Worm (Caenorhabditis elegans) whole organism, L4 larva: Measurements from ENCODE around the gene K10B4.1.

Source experiments
- D1046.2 ChIP-seq: fragments of 200-800 bp; sonication (Bioruptor generic); IDR thresholded peaks from 2 replicates; pipeline ENCODE4 v1.3.6; 2022; ENCODE audit warnings: missing genetic modification characterization, missing compliant biosample characterization
- F26F4.8 ChIP-seq: fragments of 200-800 bp; sonication (Bioruptor generic); conservative IDR thresholded peaks from 2 replicates; pipeline ENCODE4 v1.3.6; 2022; ENCODE audit warnings: missing genetic modification characterization, missing compliant biosample characterization
- R02D3.7 ChIP-seq: fragments of 150-350 bp; sonication (generic microtip); optimal IDR thresholded peaks from 3 replicates; lab custom pipeline; 2014; ENCODE audit warnings: missing biosample characterization, missing genetic modification characterization
- Y75B8A.6 ChIP-seq: fragments of 200-800 bp; sonication (Bioruptor generic); IDR thresholded peaks from 2 replicates; pipeline ENCODE4 v1.3.6; 2022; ENCODE audit warnings: missing genetic modification reagents, missing genetic modification characterization, missing compliant biosample characterization
- aha-1 ChIP-seq: fragments of 150-350 bp; peaks from one replicate; lab custom pipeline; 2014; ENCODE audit warnings: missing biosample characterization, missing genetic modification characterization
- arid-1 ChIP-seq: fragments of 200-800 bp; sonication (Bioruptor generic); conservative IDR thresholded peaks from 2 replicates; pipeline ENCODE4 v1.3.6; 2022; ENCODE audit warnings: missing genetic modification reagents, missing genetic modification characterization, missing compliant biosample characterization
- attf-4 ChIP-seq: sonication (generic microtip); optimal IDR thresholded peaks from 3 replicates; lab custom pipeline; 2017; ENCODE audit warnings: missing biosample characterization, missing genetic modification characterization
- ceh-32 ChIP-seq: sonication (generic microtip); optimal IDR thresholded peaks from 2 replicates; lab custom pipeline; 2016; ENCODE audit warnings: mild to moderate bottlenecking, missing genetic modification characterization, missing compliant biosample characterization; ENCODE audit not compliant: poor library complexity
- ctbp-1 ChIP-seq: fragments of 200-800 bp; sonication (Bioruptor generic); IDR thresholded peaks from 2 replicates; pipeline ENCODE4 v1.3.6; 2022; ENCODE audit warnings: missing genetic modification reagents, missing genetic modification characterization, missing compliant biosample characterization
- daf-12 ChIP-seq: fragments of 150-350 bp; optimal IDR thresholded peaks from 2 replicates; lab custom pipeline; 2014; ENCODE audit warnings: missing biosample characterization, missing genetic modification reagents, missing genetic modification characterization
- daf-16 ChIP-seq, 3 experiments: sonication (generic microtip); optimal IDR thresholded peaks; 2 replicates each; lab custom pipeline; 2016 to 2017; ENCODE audit warnings: missing genetic modification characterization in 3 of 3, missing genetic modification reagents in 3 of 3, mild to moderate bottlenecking in 2 of 3, missing compliant biosample characterization in 2 of 3, missing biosample characterization in 1 of 3, moderate library complexity in 1 of 3
- dmd-8 ChIP-seq: fragments of 200-800 bp; sonication (Bioruptor generic); IDR thresholded peaks from 2 replicates; pipeline ENCODE4 v1.3.6; 2022; ENCODE audit warnings: missing genetic modification characterization, missing compliant biosample characterization
- dmd-9 ChIP-seq: fragments of 200-800 bp; sonication (Bioruptor generic); IDR thresholded peaks from 2 replicates; pipeline ENCODE4 v1.3.6; 2022; ENCODE audit warnings: missing genetic modification reagents, missing genetic modification characterization, missing compliant biosample characterization
- dpl-1 ChIP-seq: fragments of 150-350 bp; optimal IDR thresholded peaks from 2 replicates; lab custom pipeline; 2014; ENCODE audit warnings: missing biosample characterization, missing genetic modification reagents, missing genetic modification characterization
- dve-1 ChIP-seq: sonication (generic microtip); optimal IDR thresholded peaks from 2 replicates; lab custom pipeline; 2017; ENCODE audit warnings: antibody characterized with exemption, mild to moderate bottlenecking, missing genetic modification characterization, missing compliant biosample characterization; ENCODE audit not compliant: insufficient read depth
- egl-27 ChIP-seq: sonication (generic microtip); optimal IDR thresholded peaks from 3 replicates; lab custom pipeline; 2017; ENCODE audit warnings: missing biosample characterization, missing genetic modification reagents, missing genetic modification characterization
- fkh-10 ChIP-seq: fragments of 150-350 bp; optimal IDR thresholded peaks from 2 replicates; lab custom pipeline; 2014; ENCODE audit warnings: missing biosample characterization, missing genetic modification reagents, missing genetic modification characterization
- gei-8 ChIP-seq: fragments of 200-800 bp; sonication (Bioruptor generic); optimal IDR thresholded peaks from 2 replicates; lab custom pipeline; 2018; ENCODE audit warnings: mild to moderate bottlenecking, missing genetic modification characterization, missing compliant biosample characterization
- hif-1 ChIP-seq, 2 experiments: sonication (generic microtip); optimal IDR thresholded peaks; 2 replicates each; lab custom pipeline; 2016 to 2017; ENCODE audit warnings: missing compliant biosample characterization in 2 of 2, missing genetic modification characterization in 2 of 2, missing genetic modification reagents in 2 of 2, missing genotype in 2 of 2, mild to moderate bottlenecking in 1 of 2
- hmg-1.1 ChIP-seq: fragments of 200-800 bp; sonication (Bioruptor generic); IDR thresholded peaks from 2 replicates; pipeline ENCODE4 v1.3.6; 2022; ENCODE audit warnings: missing genetic modification reagents, missing genetic modification characterization, missing compliant biosample characterization
- jun-1 ChIP-seq: fragments of 150-350 bp; optimal IDR thresholded peaks from 2 replicates; lab custom pipeline; 2014; ENCODE audit warnings: missing biosample characterization, missing genetic modification reagents, missing genetic modification characterization
- lim-7 ChIP-seq: fragments of 200-800 bp; sonication (Bioruptor generic); IDR thresholded peaks from 2 replicates; pipeline ENCODE4 v1.3.6; 2022; ENCODE audit warnings: missing genetic modification characterization, missing compliant biosample characterization
- lin-29 ChIP-seq: fragments of 200-800 bp; sonication (Bioruptor generic); IDR thresholded peaks from 2 replicates; pipeline ENCODE4 v1.3.6; 2022; ENCODE audit warnings: missing genetic modification reagents, missing genetic modification characterization, missing compliant biosample characterization
- lin-38 ChIP-seq: fragments of 200-800 bp; sonication (Bioruptor generic); IDR thresholded peaks from 2 replicates; pipeline ENCODE4 v1.3.6; 2022; ENCODE audit warnings: missing genetic modification reagents, missing genetic modification characterization, missing compliant biosample characterization
- lir-3 ChIP-seq: sonication (generic microtip); optimal IDR thresholded peaks from 2 replicates; lab custom pipeline; 2016; ENCODE audit warnings: mild to moderate bottlenecking, missing genetic modification characterization, missing compliant biosample characterization
- lsy-2 ChIP-seq, 2 experiments: fragments of 150-350 bp in 1 of 2; sonication (generic microtip) in 1 of 2; optimal IDR thresholded peaks; 2 replicates each; lab custom pipeline; 2014 to 2017; ENCODE audit warnings: missing biosample characterization in 2 of 2, missing genetic modification characterization in 2 of 2
- madf-5 ChIP-seq, 2 experiments: fragments of 200-800 bp; sonication (Bioruptor generic); IDR thresholded peaks; 2 replicates each; pipeline ENCODE4 v1.3.6; 2022; ENCODE audit warnings: missing compliant biosample characterization in 2 of 2, missing genetic modification characterization in 2 of 2
- mxl-3 ChIP-seq: fragments of 200-800 bp; sonication (Bioruptor generic); optimal IDR thresholded peaks from 2 replicates; lab custom pipeline; 2018; ENCODE audit warnings: mild to moderate bottlenecking, missing genetic modification characterization, missing compliant biosample characterization
- nhr-111 ChIP-seq: fragments of 200-800 bp; sonication (Bioruptor generic); optimal IDR thresholded peaks from 2 replicates; lab custom pipeline; 2018; ENCODE audit warnings: mild to moderate bottlenecking, missing genetic modification characterization, missing compliant biosample characterization
- nhr-237 ChIP-seq: sonication (generic microtip); optimal IDR thresholded peaks from 2 replicates; lab custom pipeline; 2017; ENCODE audit warnings: missing biosample characterization, missing genetic modification characterization
- nhr-42 ChIP-seq: fragments of 200-800 bp; sonication (Bioruptor generic); IDR thresholded peaks from 2 replicates; pipeline ENCODE4 v1.3.6; 2022; ENCODE audit warnings: missing genetic modification characterization, missing compliant biosample characterization
- nhr-48 ChIP-seq: sonication (generic microtip); optimal IDR thresholded peaks from 2 replicates; lab custom pipeline; 2016; ENCODE audit warnings: mild to moderate bottlenecking, missing genetic modification characterization, missing compliant biosample characterization
- nhr-6 ChIP-seq: fragments of 150-350 bp; optimal IDR thresholded peaks from 2 replicates; lab custom pipeline; 2014; ENCODE audit warnings: missing biosample characterization, missing genetic modification characterization
- nhr-77 ChIP-seq: fragments of 150-350 bp; optimal IDR thresholded peaks from 2 replicates; lab custom pipeline; 2014; ENCODE audit warnings: missing biosample characterization, missing genetic modification characterization
- pqm-1 ChIP-seq: sonication (generic microtip); optimal IDR thresholded peaks from 2 replicates; lab custom pipeline; 2017; ENCODE audit warnings: missing biosample characterization, missing genetic modification characterization
- saeg-2 ChIP-seq: fragments of 200-800 bp; sonication (Bioruptor generic); IDR thresholded peaks from 2 replicates; pipeline ENCODE4 v1.3.6; 2022; ENCODE audit warnings: missing genetic modification reagents, missing genetic modification characterization, missing compliant biosample characterization
- sdz-12 ChIP-seq: fragments of 200-800 bp; sonication (Bioruptor generic); optimal IDR thresholded peaks from 2 replicates; lab custom pipeline; 2018; ENCODE audit warnings: mild to moderate bottlenecking, missing genetic modification characterization, missing compliant biosample characterization
- skn-1 ChIP-seq: fragments of 150-350 bp; optimal IDR thresholded peaks from 2 replicates; lab custom pipeline; 2014; ENCODE audit warnings: missing biosample characterization, missing genetic modification characterization
- snpc-4 ChIP-seq: fragments of 150-350 bp; optimal IDR thresholded peaks from 2 replicates; lab custom pipeline; 2014; ENCODE audit warnings: missing biosample characterization, missing genetic modification characterization
- tra-1 ChIP-seq: fragments of 200-800 bp; sonication (Bioruptor generic); IDR thresholded peaks from 2 replicates; pipeline ENCODE4 v1.3.6; 2022; ENCODE audit warnings: missing genetic modification reagents, missing genetic modification characterization, missing compliant biosample characterization
- unc-62 ChIP-seq, 3 experiments: fragments of 150-350 bp in 1 of 3; sonication (generic microtip); optimal IDR thresholded peaks in 2 of 3; peaks in 1 of 3; 1 replicate in 1 of 3; 2 replicates in 2 of 3; lab custom pipeline; 2014 to 2017; ENCODE audit warnings: missing biosample characterization in 3 of 3, missing genetic modification characterization in 3 of 3, missing genetic modification reagents in 3 of 3, missing genotype in 1 of 3
- vab-7 ChIP-seq: fragments of 200-800 bp; sonication (Bioruptor generic); IDR thresholded peaks from 2 replicates; pipeline ENCODE4 v1.3.6; 2022; ENCODE audit warnings: missing genetic modification reagents, missing genetic modification characterization, missing compliant biosample characterization
- zag-1 ChIP-seq: fragments of 150-350 bp; optimal IDR thresholded peaks from 2 replicates; lab custom pipeline; 2014; ENCODE audit warnings: missing biosample characterization, missing genetic modification characterization
- zfp-3 ChIP-seq: fragments of 200-800 bp; sonication (Bioruptor generic); conservative IDR thresholded peaks from 2 replicates; pipeline ENCODE4 v1.3.6; 2022; ENCODE audit warnings: missing genetic modification reagents, missing genetic modification characterization, missing compliant biosample characterization

K10B4.1 gene

ce11 chrII:146933-147332 lies 11.7 kb downstream of the K10B4.1 start, which contains the start of gene T25D3.4:
Gene T25D3.4 (plus strand): TSS chrII:147233.
- TF ChIP-seq aha-1 (tag; lab: Kevin White, UChicago): peak; percentile 29
- TF ChIP-seq gei-8 (GFP tag; lab: Kevin White, UChicago): no peak
- TF ChIP-seq hif-1 (tag; optimal IDR thresholded peaks at IDR 0.05; lab: Kevin White, UChicago): peak in 1 of 2 experiments; percentile 43

ce11 chrII:151495-151894 lies 16.2 kb downstream of the K10B4.1 start:
- TF ChIP-seq R02D3.7 (tag; lab: Kevin White, UChicago) (no peak), unc-62 (GFP tag; optimal IDR thresholded peaks at IDR 0.05 in 1 of 2; lab: Kevin White, UChicago) (peak in 1 of 2 experiments; percentile 95), unc-62 (tag; optimal IDR thresholded peaks at IDR 0.05; lab: Kevin White, UChicago) (no peak)

- TF ChIP-seq nhr-111 (GFP tag; lab: Kevin White, UChicago): no peak
- no peak for TF ChIP-seq zag-1
- no peak for TF ChIP-seq dmd-9
- no peak for TF ChIP-seq dpl-1 (GFP tag; lab: Kevin White, UChicago)
- TF ChIP-seq aha-1 (tag; lab: Kevin White, UChicago): peak; percentile 12
- no peak for TF ChIP-seq nhr-48
These were observed 17.0 kb downstream of the K10B4.1 start, which contains the start of gene T25D3.3 for ce11 chrII:152283-152682. Gene T25D3.3 (plus strand): TSS chrII:152583.

ce11 chrII:155904-156303 lies 20.6 kb downstream of the K10B4.1 start, which contains the start of gene mrpl-28:
Gene mrpl-28 (minus strand): TSS chrII:156009.
- TF ChIP-seq nhr-42 (peak; percentile 53; the same call in 1 of the 2 replicates), R02D3.7 (tag; lab: Kevin White, UChicago) (no peak), dve-1 (tag; lab: Kevin White, UChicago) (peak; percentile 92), lin-38 (GFP tag; lab: Robert Waterston, UW) (peak; percentile 99), madf-5 (GFP tag; IDR thresholded peaks at IDR 0.05; lab: Robert Waterston, UW) (no peak), F26F4.8 (GFP tag; lab: Robert Waterston, UW) (no peak), lir-3 (tag; lab: Kevin White, UChicago) (no peak), nhr-6 (tag; lab: Kevin White, UChicago) (peak; percentile 59), daf-12 (tag; lab: Kevin White, UChicago) (no peak), dmd-9 (no peak), attf-4 (tag; lab: Kevin White, UChicago) (no peak), daf-16 (GFP tag; optimal IDR thresholded peaks at IDR 0.05; lab: Kevin White, UChicago) (peak; percentile 19 to 35), daf-16 (tag; optimal IDR thresholded peaks at IDR 0.05; lab: Kevin White, UChicago) (peak; percentile 48), snpc-4 (tag; lab: Kevin White, UChicago) (no peak), ctbp-1 (GFP tag; lab: Robert Waterston, UW) (peak; percentile 72), nhr-237 (tag; lab: Kevin White, UChicago) (no peak), tra-1 (GFP tag; lab: Robert Waterston, UW) (0 out of 2 replicates have a peak, but pooled peaks have one; percentile 49), dpl-1 (GFP tag; lab: Kevin White, UChicago) (peak; percentile 97), D1046.2 (GFP tag; lab: Robert Waterston, UW) (no peak), arid-1 (peak; percentile 78), pqm-1 (tag; lab: Kevin White, UChicago) (no peak), saeg-2 (GFP tag; lab: Robert Waterston, UW) (no peak), vab-7 (0 out of 2 replicates have a peak, but pooled peaks have one; percentile 19), jun-1 (tag; lab: Kevin White, UChicago) (peak; percentile 60), hmg-1.1 (GFP tag; lab: Robert Waterston, UW) (peak; percentile 71), hif-1 (tag; optimal IDR thresholded peaks at IDR 0.05; lab: Kevin White, UChicago) (peak in 1 of 2 experiments; percentile 61), nhr-77 (tag; lab: Kevin White, UChicago) (peak; percentile 66), sdz-12 (GFP tag; lab: Kevin White, UChicago) (no peak), fkh-10 (peak; percentile 78), Y75B8A.6 (no peak), lsy-2 (tag; optimal IDR thresholded peaks at IDR 0.05; lab: Kevin White, UChicago) (peak; percentile 60 to 95), skn-1 (tag; lab: Kevin White, UChicago) (no peak), egl-27 (tag; lab: Kevin White, UChicago) (no peak), ceh-32 (tag; lab: Kevin White, UChicago) (peak; percentile 45), lim-7 (GFP tag; lab: Robert Waterston, UW) (no peak), mxl-3 (GFP tag; lab: Kevin White, UChicago) (peak; percentile 30), zfp-3 (peak; percentile 57), lin-29 (GFP tag; lab: Robert Waterston, UW) (0 out of 2 replicates have a peak, but pooled peaks have one; percentile 47), dmd-8 (no peak), aha-1 (tag; lab: Kevin White, UChicago) (no peak)
